Fruit fly (Drosophila melanogaster) whole organism, prepupa: ENCODE data around the gene Sh.

Experiments used
- CG1621 ChIP-seq: fragments of 200-800 bp; sonication (Bioruptor generic); optimal IDR thresholded peaks from 3 replicates; lab custom pipeline; 2018; ENCODE audit warnings: missing biosample characterization, mild to moderate bottlenecking, missing genetic modification characterization
- CG16779 ChIP-seq: fragments of 200-800 bp; sonication (Bioruptor generic); optimal IDR thresholded peaks from 3 replicates; lab custom pipeline; 2017; ENCODE audit warnings: missing biosample characterization, mild to moderate bottlenecking, missing genetic modification characterization
- CG31627 ChIP-seq: fragments of 200-800 bp; sonication (Bioruptor generic); optimal IDR thresholded peaks from 3 replicates; lab custom pipeline; 2016; ENCODE audit warnings: missing biosample characterization, missing genetic modification characterization
- CG6163 ChIP-seq: fragments of 200-800 bp; sonication (Bioruptor generic); IDR thresholded peaks from 3 replicates; pipeline ENCODE4 v1.3.6; 2022; ENCODE audit warnings: missing biosample characterization, missing genetic modification characterization
- CG6276 ChIP-seq: fragments of 200-800 bp; sonication (Bioruptor generic); optimal IDR thresholded peaks from 2 replicates; lab custom pipeline; 2017; ENCODE audit warnings: missing biosample characterization, mild to moderate bottlenecking, missing genetic modification characterization
- CG6808 ChIP-seq: fragments of 200-800 bp; sonication (Bioruptor generic); optimal IDR thresholded peaks from 3 replicates; lab custom pipeline; 2017; ENCODE audit warnings: missing biosample characterization, missing genetic modification characterization, mild to moderate bottlenecking, moderate library complexity, missing genetic modification reagents
- CG7368 ChIP-seq: fragments of 200-800 bp; sonication (Bioruptor generic); optimal IDR thresholded peaks from 3 replicates; lab custom pipeline; 2016; ENCODE audit warnings: missing biosample characterization, missing genetic modification characterization
- CG8119 ChIP-seq: fragments of 200-800 bp; sonication (Bioruptor generic); IDR thresholded peaks from 3 replicates; pipeline ENCODE4 v1.3.6; 2022; ENCODE audit warnings: missing biosample characterization, missing genetic modification characterization
- CG8319 ChIP-seq: fragments of 200-800 bp; sonication (Bioruptor generic); optimal IDR thresholded peaks from 3 replicates; lab custom pipeline; 2016; ENCODE audit warnings: missing biosample characterization, missing genetic modification characterization
- CG8632 ChIP-seq: fragments of 200-800 bp; sonication (Bioruptor generic); optimal IDR thresholded peaks from 3 replicates; lab custom pipeline; 2016; ENCODE audit warnings: missing biosample characterization, missing genetic modification characterization
- Eip75B ChIP-seq: fragments of 200-800 bp; sonication (Bioruptor generic); optimal IDR thresholded peaks from 3 replicates; lab custom pipeline; 2016; ENCODE audit warnings: missing biosample characterization, missing genetic modification characterization
- Eip78C ChIP-seq: fragments of 200-800 bp; sonication (Bioruptor generic); peaks from one replicate; lab custom pipeline; 2016; ENCODE audit warnings: missing biosample characterization, missing genetic modification characterization
- Ets21C ChIP-seq: fragments of 200-800 bp; sonication (Bioruptor generic); optimal IDR thresholded peaks from 3 replicates; lab custom pipeline; 2016; ENCODE audit warnings: missing biosample characterization, missing genetic modification characterization
- Gug ChIP-seq: fragments of 200-800 bp; sonication (Bioruptor generic); IDR thresholded peaks from 2 replicates; pipeline ENCODE4 v1.3.6; 2022; ENCODE audit warnings: missing biosample characterization, missing genetic modification characterization
- Hr38 ChIP-seq: sonication (Bioruptor generic); optimal IDR thresholded peaks from 2 replicates; lab custom pipeline; 2016; ENCODE audit warnings: missing biosample characterization, missing genetic modification characterization
- Hr39 ChIP-seq: fragments of 200-800 bp; sonication (Bioruptor generic); optimal IDR thresholded peaks from 2 replicates; lab custom pipeline; 2016; ENCODE audit warnings: missing biosample characterization, missing genetic modification characterization
- Met ChIP-seq: fragments of 200-800 bp; sonication (Bioruptor generic); optimal IDR thresholded peaks from 3 replicates; lab custom pipeline; 2016; ENCODE audit warnings: missing biosample characterization, missing genetic modification characterization
- Sox14 ChIP-seq: fragments of 200-800 bp; sonication (Bioruptor generic); optimal IDR thresholded peaks from 3 replicates; lab custom pipeline; 2016; ENCODE audit warnings: missing biosample characterization, missing genetic modification characterization
- Sox15 ChIP-seq: fragments of 200-800 bp; sonication (Bioruptor generic); optimal IDR thresholded peaks from 3 replicates; lab custom pipeline; 2016; ENCODE audit warnings: missing biosample characterization, missing genetic modification characterization
- achi ChIP-seq: fragments of 200-800 bp; sonication (Bioruptor generic); optimal IDR thresholded peaks from 3 replicates; lab custom pipeline; 2016; ENCODE audit warnings: missing biosample characterization, missing genetic modification characterization
- acj6 ChIP-seq: fragments of 200-800 bp; sonication (Bioruptor generic); optimal IDR thresholded peaks from 3 replicates; lab custom pipeline; 2016; ENCODE audit warnings: missing biosample characterization, missing genetic modification characterization
- cyc ChIP-seq: fragments of 200-800 bp; sonication (Bioruptor generic); optimal IDR thresholded peaks from 3 replicates; lab custom pipeline; 2016; ENCODE audit warnings: missing biosample characterization, missing genetic modification characterization
- dac ChIP-seq: fragments of 200-800 bp; sonication (Bioruptor generic); optimal IDR thresholded peaks from 2 replicates; lab custom pipeline; 2017; ENCODE audit warnings: missing biosample characterization, mild to moderate bottlenecking, missing genetic modification characterization
- eg ChIP-seq: fragments of 200-800 bp; sonication (Bioruptor generic); IDR thresholded peaks from 3 replicates; pipeline ENCODE4 v1.3.6; 2022; ENCODE audit warnings: missing biosample characterization, missing genetic modification characterization
- fd59A ChIP-seq: fragments of 200-800 bp; sonication (Bioruptor generic); optimal IDR thresholded peaks from 2 replicates; lab custom pipeline; 2017; ENCODE audit warnings: missing biosample characterization, mild to moderate bottlenecking, missing genetic modification characterization, missing genetic modification reagents
- fkh ChIP-seq: fragments of 200-800 bp; sonication (Bioruptor generic); optimal IDR thresholded peaks from 3 replicates; lab custom pipeline; 2017; ENCODE audit warnings: missing biosample characterization, mild to moderate bottlenecking, missing genetic modification characterization, moderate library complexity
- lz ChIP-seq: fragments of 200-800 bp; sonication (Bioruptor generic); optimal IDR thresholded peaks from 3 replicates; lab custom pipeline; 2016; ENCODE audit warnings: missing biosample characterization, missing genetic modification characterization
- pdm3 ChIP-seq: fragments of 200-800 bp; sonication (Bioruptor generic); optimal IDR thresholded peaks from 3 replicates; lab custom pipeline; 2016; ENCODE audit warnings: missing biosample characterization, missing genetic modification characterization
- salr ChIP-seq, 2 experiments: fragments of 200-800 bp; sonication (Bioruptor generic); optimal IDR thresholded peaks; 3 replicates each; lab custom pipeline; 2016 to 2018; ENCODE audit warnings: missing biosample characterization in 2 of 2, missing genetic modification characterization in 2 of 2, mild to moderate bottlenecking in 1 of 2
- spab ChIP-seq: fragments of 200-800 bp; sonication (Bioruptor generic); optimal IDR thresholded peaks from 2 replicates; lab custom pipeline; 2017; ENCODE audit warnings: missing biosample characterization, mild to moderate bottlenecking, missing genetic modification characterization, missing genetic modification reagents
- svp ChIP-seq: fragments of 200-800 bp; sonication (Bioruptor generic); peaks from one replicate; lab custom pipeline; 2016; ENCODE audit warnings: missing biosample characterization, missing genetic modification characterization
- vri ChIP-seq: fragments of 200-800 bp; sonication (Bioruptor generic); optimal IDR thresholded peaks from 3 replicates; lab custom pipeline; 2016; ENCODE audit warnings: missing biosample characterization, mild to moderate bottlenecking, missing genetic modification characterization

The Sh gene

DNA sequence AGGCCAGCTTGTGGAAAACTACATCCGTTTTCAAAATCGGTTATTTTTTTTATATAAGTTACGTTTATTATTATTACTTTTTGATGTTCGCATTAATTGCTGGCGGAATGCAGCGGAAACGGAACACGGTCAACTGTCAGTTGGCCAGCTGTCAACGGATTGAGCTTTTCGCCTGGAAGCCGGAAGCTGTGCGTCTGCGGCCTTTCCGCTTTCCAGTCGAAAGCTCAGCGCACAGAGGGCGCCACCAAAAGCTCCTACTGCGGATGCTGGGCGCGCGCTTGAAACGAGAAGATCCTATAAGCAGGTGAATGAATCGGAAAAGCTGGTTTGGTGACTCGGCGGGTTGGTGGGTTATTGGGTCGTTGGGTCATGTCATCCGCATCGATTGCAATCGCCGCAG, 94.9 kb downstream of the Sh start:
- peak; percentile 30 for TF ChIP-seq achi (GFP tag; lab: Kevin White, UChicago)
- TF ChIP-seq Eip78C (GFP tag; lab: Kevin White, UChicago): peak; percentile 11
- TF ChIP-seq eg (GFP tag; lab: Robert Waterston, UW): 0 out of 3 replicates have a peak, but pooled peaks have one; percentile 22
- 0 out of 3 replicates have a peak, but pooled peaks have one; percentile 19 for TF ChIP-seq CG6163
- no peak for TF ChIP-seq CG31627 (GFP tag; lab: Kevin White, UChicago)
- TF ChIP-seq spab: no peak
- TF ChIP-seq svp (GFP tag; lab: Kevin White, UChicago): peak; percentile 13

DNA sequence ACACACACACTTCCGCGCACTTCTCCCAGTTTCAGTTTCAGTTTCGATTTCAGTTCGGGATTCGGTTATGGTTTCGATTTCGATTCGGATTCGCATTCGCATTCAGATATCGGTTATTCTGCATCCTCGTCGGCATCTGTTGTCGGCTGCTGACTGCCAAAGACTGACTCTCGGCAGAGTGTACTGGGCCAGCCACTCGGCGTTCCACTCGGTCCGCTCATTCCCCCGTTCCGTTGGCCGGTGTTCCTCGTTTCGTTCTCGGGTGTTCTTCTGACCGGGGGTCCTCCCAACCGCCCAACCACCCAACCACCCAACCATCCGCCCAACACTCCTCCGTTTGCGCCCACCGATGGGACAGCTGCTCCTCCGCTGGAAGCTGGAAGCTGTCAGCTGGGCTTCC, 96.0 kb downstream of the Sh start:
- no peak for TF ChIP-seq CG8119
- no peak for TF ChIP-seq CG16779 (tag; lab: Kevin White, UChicago)
- TF ChIP-seq CG7368 (GFP tag; lab: Kevin White, UChicago): peak; percentile 39

DNA sequence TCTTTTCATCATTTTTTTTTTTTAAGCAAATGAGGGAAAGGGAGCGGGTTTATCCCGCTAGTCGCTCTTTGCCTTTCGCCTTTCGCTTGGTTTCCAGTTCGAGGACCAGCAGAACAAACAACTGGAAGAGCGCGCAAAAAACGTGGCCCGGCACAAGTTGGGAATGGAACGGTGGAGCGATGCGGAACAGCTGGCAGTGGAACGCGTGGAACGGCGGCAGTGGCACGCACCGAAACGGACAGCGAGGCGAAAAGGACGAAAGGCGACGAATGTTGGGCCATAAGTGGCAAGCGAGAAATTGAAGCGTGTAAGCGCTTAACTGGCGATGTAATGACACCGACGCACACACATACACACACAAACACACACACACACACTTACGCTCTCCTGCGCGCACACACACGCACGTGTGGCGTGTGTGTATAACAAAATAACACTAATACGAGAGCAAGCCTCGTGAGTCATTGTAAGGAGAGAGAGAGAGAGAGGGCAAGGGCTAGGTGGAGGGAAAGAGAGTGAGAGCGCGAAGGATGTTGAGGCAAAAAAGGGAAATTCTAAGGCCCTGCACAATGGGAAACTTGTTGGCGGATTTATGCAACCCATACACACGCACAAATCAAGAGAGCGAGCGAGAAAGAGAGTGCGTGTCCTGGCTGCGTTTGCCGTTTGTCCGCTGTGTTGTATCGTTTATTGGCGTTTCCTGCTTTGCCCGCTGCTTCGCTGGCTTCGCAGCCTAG, 99.9 kb downstream of the Sh start:
- no peak for TF ChIP-seq Met (GFP tag; lab: Kevin White, UChicago)
- no peak for TF ChIP-seq lz (GFP tag; lab: Kevin White, UChicago)
- TF ChIP-seq dac (GFP tag; lab: Kevin White, UChicago): no peak
- TF ChIP-seq Ets21C (GFP tag; lab: Kevin White, UChicago): no peak
- TF ChIP-seq Eip78C (GFP tag; lab: Kevin White, UChicago): peak; percentile 6
- TF ChIP-seq eg (GFP tag; lab: Robert Waterston, UW): no peak
- no peak for TF ChIP-seq Gug (GFP tag; lab: Robert Waterston, UW)
- TF ChIP-seq Sox14 (GFP tag; lab: Kevin White, UChicago): no peak

DNA sequence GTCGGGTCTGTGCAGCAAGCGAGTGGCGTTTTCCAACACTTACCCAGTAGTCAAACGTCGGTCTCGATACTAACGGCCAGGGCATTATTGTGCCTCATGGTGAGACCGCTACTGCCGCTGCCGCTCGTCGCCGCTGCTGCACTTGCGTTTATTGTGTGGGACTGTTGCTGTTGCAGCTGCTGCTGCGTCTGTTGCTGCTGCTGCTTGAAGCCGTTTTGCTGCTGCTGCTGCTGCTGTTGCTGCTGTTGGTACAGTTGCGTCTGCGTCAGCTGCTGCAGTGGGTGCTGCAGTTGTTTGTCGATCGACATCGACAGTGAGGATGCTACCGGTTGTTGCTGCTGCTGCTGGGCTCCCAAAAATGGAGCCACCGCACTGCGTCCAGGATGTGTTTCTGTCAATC, 122.4 kb downstream of the Sh start:
- TF ChIP-seq CG31627 (GFP tag; lab: Kevin White, UChicago) (no peak), Hr39 (no peak), CG8632 (no peak), cyc (no peak), lz (GFP tag; lab: Kevin White, UChicago) (no peak), Sox15 (GFP tag; lab: Kevin White, UChicago) (no peak), CG6276 (no peak), CG8319 (no peak), fd59A (GFP tag; lab: Kevin White, UChicago) (no peak), vri (GFP tag; lab: Kevin White, UChicago) (no peak), CG6808 (GFP tag; lab: Kevin White, UChicago) (no peak)

DNA sequence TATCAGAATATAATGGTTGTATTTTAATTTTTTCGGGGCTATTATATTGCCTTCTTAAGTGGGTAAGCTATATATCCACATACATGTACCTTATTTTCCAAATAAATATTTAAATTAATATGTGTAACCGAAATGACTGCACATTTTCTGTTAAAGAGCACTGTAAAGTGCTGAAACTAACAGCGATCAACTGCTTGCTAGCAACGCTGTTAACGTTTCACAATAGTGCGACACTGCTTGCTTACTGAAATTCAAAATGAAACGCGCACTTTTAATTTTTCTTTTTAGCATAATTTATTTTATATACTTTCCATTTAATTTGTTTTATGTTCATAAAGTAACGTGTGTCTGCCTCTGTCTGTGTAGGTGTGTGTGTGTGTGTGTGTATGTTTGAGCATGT, 139.0 kb downstream of the Sh start:
- no peak for TF ChIP-seq fkh (GFP tag; lab: Kevin White, UChicago)
- no peak for TF ChIP-seq svp (GFP tag; lab: Kevin White, UChicago)
- no peak for TF ChIP-seq salr (GFP tag; optimal IDR thresholded peaks at IDR 0.05; lab: Kevin White, UChicago)
- TF ChIP-seq acj6 (GFP tag; lab: Kevin White, UChicago): no peak
- TF ChIP-seq CG8119: no peak
- no peak for TF ChIP-seq cyc
- no peak for TF ChIP-seq Hr38
- TF ChIP-seq CG1621: no peak
- no peak for TF ChIP-seq CG8319
- TF ChIP-seq pdm3 (GFP tag; lab: Kevin White, UChicago): no peak
- TF ChIP-seq CG16779 (tag; lab: Kevin White, UChicago): no peak
- no peak for TF ChIP-seq vri (GFP tag; lab: Kevin White, UChicago)
- TF ChIP-seq Eip75B (GFP tag; lab: Kevin White, UChicago): no peak
- no peak for TF ChIP-seq CG6276
